Worm (Caenorhabditis elegans): ENCODE data around the gene C15B12.3.

- TF ChIP-seq F57A8.1 (GFP tag; optimal IDR thresholded peaks at IDR 0.05): no peak
- no peak for TF ChIP-seq T26A5.8 (tag; optimal IDR thresholded peaks at IDR 0.05)
- no peak for TF ChIP-seq hlh-26 (GFP tag; conservative IDR thresholded peaks at IDR 0.05)
- no peak for TF ChIP-seq fkh-3 (tag; optimal IDR thresholded peaks at IDR 0.05)
- no peak for TF ChIP-seq bed-1 (GFP tag; IDR thresholded peaks at IDR 0.05)
- no peak for TF ChIP-seq athp-1 (tag; optimal IDR thresholded peaks at IDR 0.05)
- TF ChIP-seq hsf-1 (GFP tag; IDR thresholded peaks at IDR 0.05): no peak
- no peak for TF ChIP-seq ztf-26 (tag; optimal IDR thresholded peaks at IDR 0.05)
- no peak for TF ChIP-seq aptf-2 (GFP tag; conservative IDR thresholded peaks at IDR 0.05)
Observed at ce11 chrX:6456567-6456966, 10.8 kb downstream of the C15B12.3 start, which contains the start of gene pept-1.

All from whole organism, young adult.